Worm (Caenorhabditis elegans) whole organism, L4 larva: ENCODE measurements around the gene Y50E8A.1.

Experiments
- ama-1 ChIP-seq: fragments of 150-350 bp; optimal IDR thresholded peaks from 2 replicates; lab custom pipeline; 2014; ENCODE audit warnings: inconsistent platforms, mixed read lengths
- ceh-62 ChIP-seq: sonication (generic microtip); optimal IDR thresholded peaks from 2 replicates; lab custom pipeline; 2017; ENCODE audit warnings: missing biosample characterization, missing genetic modification characterization
- lsy-2 ChIP-seq, 2 experiments: fragments of 150-350 bp in 1 of 2; sonication (generic microtip) in 1 of 2; optimal IDR thresholded peaks; 2 replicates each; lab custom pipeline; 2014 to 2017; ENCODE audit warnings: missing biosample characterization in 2 of 2, missing genetic modification characterization in 2 of 2
- nhr-25 ChIP-seq: sonication (generic microtip); optimal IDR thresholded peaks from 2 replicates; lab custom pipeline; 2017; ENCODE audit warnings: missing genetic modification characterization, mild to moderate bottlenecking, missing compliant biosample characterization, antibody characterized with exemption, moderate library complexity, borderline replicate concordance; ENCODE audit not compliant: insufficient read depth
- php-3 ChIP-seq: fragments of 200-800 bp; sonication (Bioruptor generic); IDR thresholded peaks from 2 replicates; pipeline ENCODE4 v1.3.6; 2022; ENCODE audit warnings: missing genetic modification reagents, missing genetic modification characterization, missing compliant biosample characterization

- TF ChIP-seq nhr-25 (tag; lab: Kevin White, UChicago) (no peak), ama-1 (lab: Kevin White, UChicago) (no peak), lsy-2 (tag; optimal IDR thresholded peaks at IDR 0.05; lab: Kevin White, UChicago) (no peak), php-3 (no peak), ceh-62 (tag; lab: Kevin White, UChicago) (no peak)
Observed at ce11 chrV:14723020-14723419, 3.7 kb upstream of the Y50E8A.1 start, which contains the start of gene R08A2.7.
